Worm (Caenorhabditis elegans) whole organism, early embryonic: ENCODE results near the gene T04C12.1.

ENCODE experiments used
- flt-1 ChIP-seq: fragments of 200-800 bp; sonication (Bioruptor generic); IDR thresholded peaks from 2 replicates; pipeline ENCODE4 v1.3.6; 2022; ENCODE audit warnings: missing genetic modification characterization, missing compliant biosample characterization
- tra-4 ChIP-seq: sonication (generic microtip); optimal IDR thresholded peaks from 2 replicates; lab custom pipeline; 2017; ENCODE audit warnings: missing genetic modification characterization, missing compliant biosample characterization

ce11 chrV:11030675-11031074 lies 28.4 kb downstream of the T04C12.1 start:
- no peak for TF ChIP-seq flt-1 (GFP tag; lab: Robert Waterston, UW)
- no peak for TF ChIP-seq tra-4 (tag; lab: Kevin White, UChicago)
